Fruit fly (Drosophila melanogaster) whole organism, embryonic: Measurements from ENCODE around the gene CG14339.

Experiments
- Bgb ChIP-seq: fragments of 200-800 bp; sonication (Bioruptor generic); IDR thresholded peaks from 2 replicates; pipeline ENCODE4 v1.3.6; 2022; ENCODE audit warnings: missing biosample characterization, missing genetic modification characterization; ENCODE audit not compliant: partially characterized antibody
- CG12391 ChIP-seq: fragments of 200-800 bp; sonication (Bioruptor generic); optimal IDR thresholded peaks from 3 replicates; lab custom pipeline; 2018; ENCODE audit warnings: missing biosample characterization, mild to moderate bottlenecking, missing genetic modification characterization, moderate library complexity
- CG12659 ChIP-seq: fragments of 200-800 bp; sonication (Bioruptor generic); optimal IDR thresholded peaks from 3 replicates; lab custom pipeline; 2017; ENCODE audit warnings: mild to moderate bottlenecking, missing biosample characterization, missing genetic modification reagents, missing genetic modification characterization
- CG12744 ChIP-seq: fragments of 200-800 bp; sonication (Bioruptor generic); optimal IDR thresholded peaks from 2 replicates; lab custom pipeline; 2016; ENCODE audit warnings: missing biosample characterization, missing genetic modification characterization
- CG16779 ChIP-seq: fragments of 200-800 bp; sonication (Bioruptor generic); IDR thresholded peaks from 2 replicates; pipeline ENCODE4 v1.3.6; 2022; ENCODE audit warnings: missing biosample characterization, missing genetic modification characterization
- CG17328 ChIP-seq: fragments of 200-800 bp; sonication (Bioruptor generic); IDR thresholded peaks from 2 replicates; pipeline ENCODE4 v1.3.6; 2022; ENCODE audit warnings: missing biosample characterization, missing genetic modification characterization
- CG31388 ChIP-seq: fragments of 200-800 bp; sonication (Bioruptor generic); optimal IDR thresholded peaks from 2 replicates; lab custom pipeline; 2016; ENCODE audit warnings: missing biosample characterization, missing genetic modification characterization
- CG3163 ChIP-seq: fragments of 200-800 bp; sonication (Bioruptor generic); optimal IDR thresholded peaks from 3 replicates; lab custom pipeline; 2016; ENCODE audit warnings: missing biosample characterization, missing genetic modification characterization
- CG33557 ChIP-seq: fragments of 200-800 bp; sonication (Bioruptor generic); optimal IDR thresholded peaks from 2 replicates; lab custom pipeline; 2019; ENCODE audit warnings: missing biosample characterization, mild to moderate bottlenecking, missing genetic modification characterization, moderate library complexity
- CG7357 ChIP-seq: fragments of 200-800 bp; sonication (Bioruptor generic); IDR thresholded peaks from 3 replicates; pipeline ENCODE4 v1.3.6; 2022; ENCODE audit warnings: missing biosample characterization, missing genetic modification characterization
- CG8089 ChIP-seq: fragments of 200-800 bp; sonication (Bioruptor generic); optimal IDR thresholded peaks from 3 replicates; lab custom pipeline; 2016; ENCODE audit warnings: missing biosample characterization, missing genetic modification characterization
- CG8290 ChIP-seq, 3 experiments: fragments of 200-800 bp; sonication (Bioruptor generic); optimal IDR thresholded peaks; 2 replicates each; lab custom pipeline; 2016 to 2019; ENCODE audit warnings: missing biosample characterization in 3 of 3, missing genetic modification characterization in 3 of 3, mild to moderate bottlenecking in 2 of 3, moderate library complexity in 1 of 3
- CHES-1-like ChIP-seq: fragments of 200-800 bp; sonication (Bioruptor generic); optimal IDR thresholded peaks from 2 replicates; lab custom pipeline; 2016; ENCODE audit warnings: missing biosample characterization, missing genetic modification characterization
- D ChIP-seq, 2 experiments: fragments of 200-800 bp in 1 of 2; fragments of >200 bp in 1 of 2; sonication (Bioruptor generic) in 1 of 2; optimal IDR thresholded peaks; 2 replicates in 1 of 2; 3 replicates in 1 of 2; lab custom pipeline; 2017; ENCODE audit warnings: mild to moderate bottlenecking in 1 of 2, missing biosample characterization in 1 of 2, missing genetic modification characterization in 1 of 2, missing genetic modification reagents in 1 of 2
- Dad ChIP-seq: fragments of 200-800 bp; sonication (Bioruptor generic); optimal IDR thresholded peaks from 3 replicates; lab custom pipeline; 2016; ENCODE audit warnings: missing biosample characterization, missing genetic modification characterization
- Dek ChIP-seq: fragments of 200-800 bp; sonication (Bioruptor generic); optimal IDR thresholded peaks from 3 replicates; lab custom pipeline; 2019; ENCODE audit warnings: missing biosample characterization, mild to moderate bottlenecking, missing genetic modification characterization, moderate library complexity
- Dll ChIP-seq: fragments of 200-800 bp; sonication (Bioruptor generic); IDR thresholded peaks from 4 replicates; pipeline ENCODE4 v1.3.6; 2022; ENCODE audit warnings: missing biosample characterization, missing genetic modification characterization; ENCODE audit not compliant: partially characterized antibody
- Drgx ChIP-seq: fragments of 200-800 bp; sonication (Bioruptor generic); IDR thresholded peaks from 2 replicates; pipeline ENCODE4 v1.3.6; 2022; ENCODE audit warnings: missing biosample characterization, missing genetic modification characterization
- Fer3 ChIP-seq: fragments of 200-800 bp; sonication (Bioruptor generic); optimal IDR thresholded peaks from 2 replicates; lab custom pipeline; 2018; ENCODE audit warnings: missing biosample characterization, mild to moderate bottlenecking, missing genetic modification characterization, moderate library complexity
- Gug ChIP-seq: fragments of 200-800 bp; sonication (Bioruptor generic); IDR thresholded peaks from 4 replicates; pipeline ENCODE4 v1.3.6; 2022; ENCODE audit warnings: missing biosample characterization, missing genetic modification characterization
- H15 ChIP-seq: fragments of 200-800 bp; sonication (Bioruptor generic); IDR thresholded peaks from 3 replicates; pipeline ENCODE4 v1.3.6; 2022; ENCODE audit warnings: missing biosample characterization, missing genetic modification characterization
- H2.0 ChIP-seq: fragments of 200-800 bp; sonication (Bioruptor generic); IDR thresholded peaks from 2 replicates; pipeline ENCODE4 v1.3.6; 2022; ENCODE audit warnings: missing biosample characterization, missing genetic modification characterization
- Hr39 ChIP-seq: fragments of >200 bp; optimal IDR thresholded peaks from 2 replicates; lab custom pipeline; 2017
- Hr78 ChIP-seq, 2 experiments: fragments of 200-800 bp in 1 of 2; fragments of >200 bp in 1 of 2; sonication (Bioruptor generic) in 1 of 2; optimal IDR thresholded peaks; 2 replicates each; lab custom pipeline; 2017 to 2019; ENCODE audit warnings: missing biosample characterization in 2 of 2, missing genetic modification characterization in 2 of 2, mild to moderate bottlenecking in 1 of 2, moderate library complexity in 1 of 2
- Oaz ChIP-seq: fragments of 200-800 bp; sonication (Bioruptor generic); IDR thresholded peaks from 2 replicates; pipeline ENCODE4 v1.3.6; 2022; ENCODE audit warnings: missing biosample characterization, missing genetic modification characterization
- PHDP ChIP-seq: fragments of 200-800 bp; sonication (Bioruptor generic); optimal IDR thresholded peaks from 3 replicates; lab custom pipeline; 2018; ENCODE audit warnings: missing biosample characterization, mild to moderate bottlenecking, missing genetic modification characterization, moderate library complexity
- Scr ChIP-seq: fragments of 200-800 bp; sonication (Bioruptor generic); IDR thresholded peaks from 2 replicates; pipeline ENCODE4 v1.3.6; 2022; ENCODE audit warnings: missing biosample characterization, missing genetic modification characterization; ENCODE audit not compliant: partially characterized antibody
- Sry-β ChIP-seq: fragments of 200-800 bp; sonication (Bioruptor generic); optimal IDR thresholded peaks from 2 replicates; lab custom pipeline; 2018; ENCODE audit warnings: missing biosample characterization, mild to moderate bottlenecking, missing genetic modification characterization, moderate library complexity
- cas ChIP-seq: fragments of 200-800 bp; sonication (Bioruptor generic); IDR thresholded peaks from 2 replicates; pipeline ENCODE4 v1.3.6; 2022; ENCODE audit warnings: missing biosample characterization, missing genetic modification characterization
- chif ChIP-seq, 2 experiments: fragments of 200-800 bp; sonication (Bioruptor generic); optimal IDR thresholded peaks; 3 replicates each; lab custom pipeline; 2016; ENCODE audit warnings: missing biosample characterization in 2 of 2, missing genetic modification characterization in 2 of 2
- ci ChIP-seq: fragments of 200-800 bp; sonication (Bioruptor generic); IDR thresholded peaks from 3 replicates; pipeline ENCODE4 v1.3.6; 2022; ENCODE audit warnings: missing biosample characterization, missing genetic modification characterization
- grau ChIP-seq: fragments of 200-800 bp; optimal IDR thresholded peaks from 3 replicates; lab custom pipeline; 2019; ENCODE audit warnings: missing biosample characterization, mild to moderate bottlenecking, missing genetic modification characterization, moderate library complexity
- hth ChIP-seq: fragments of >200 bp; optimal IDR thresholded peaks from 2 replicates; lab custom pipeline; 2017; ENCODE audit warnings: inconsistent platforms
- insv ChIP-seq, 2 experiments: fragments of 200-800 bp; sonication (Bioruptor generic); optimal IDR thresholded peaks; 3 replicates each; lab custom pipeline; 2016 to 2018; ENCODE audit warnings: missing biosample characterization in 2 of 2, missing genetic modification characterization in 2 of 2
- kah ChIP-seq: fragments of 200-800 bp; sonication (Bioruptor generic); optimal IDR thresholded peaks from 2 replicates; lab custom pipeline; 2018; ENCODE audit warnings: missing biosample characterization, mild to moderate bottlenecking, missing genetic modification characterization
- lilli ChIP-seq: fragments of 200-800 bp; sonication (Bioruptor generic); optimal IDR thresholded peaks from 3 replicates; lab custom pipeline; 2016; ENCODE audit warnings: missing biosample characterization, missing genetic modification characterization
- nerfin-2 ChIP-seq: fragments of 200-800 bp; sonication (Bioruptor generic); IDR thresholded peaks from 2 replicates; pipeline ENCODE4 v1.3.6; 2022; ENCODE audit warnings: missing biosample characterization, missing genetic modification characterization; ENCODE audit not compliant: partially characterized antibody
- pros ChIP-seq: fragments of 200-800 bp; sonication (Bioruptor generic); optimal IDR thresholded peaks from 3 replicates; lab custom pipeline; 2019; ENCODE audit warnings: missing biosample characterization, mild to moderate bottlenecking, missing genetic modification characterization, moderate library complexity
- row ChIP-seq: fragments of 200-800 bp; sonication (Bioruptor generic); IDR thresholded peaks from 3 replicates; pipeline ENCODE4 v1.3.6; 2022; ENCODE audit warnings: missing biosample characterization, missing genetic modification characterization
- slou ChIP-seq: fragments of 200-800 bp; sonication (Bioruptor generic); optimal IDR thresholded peaks from 3 replicates; lab custom pipeline; 2016; ENCODE audit warnings: missing biosample characterization, missing genetic modification characterization
- sob ChIP-seq: fragments of 200-800 bp; sonication (Bioruptor generic); IDR thresholded peaks from 2 replicates; pipeline ENCODE4 v1.3.6; 2022; ENCODE audit warnings: missing biosample characterization, missing genetic modification characterization
- toy ChIP-seq: fragments of 200-800 bp; sonication (Bioruptor generic); IDR thresholded peaks from 2 replicates; pipeline ENCODE4 v1.3.6; 2022; ENCODE audit warnings: missing biosample characterization, missing genetic modification characterization
- ttk ChIP-seq: fragments of 200-800 bp; sonication (Bioruptor generic); IDR thresholded peaks from 2 replicates; pipeline ENCODE4 v2.1.2; 2022; ENCODE audit warnings: missing biosample characterization, missing genetic modification characterization
- unc-4 ChIP-seq: fragments of 200-800 bp; sonication (Bioruptor generic); IDR thresholded peaks from 2 replicates; pipeline ENCODE4 v1.3.6; 2022; ENCODE audit warnings: missing biosample characterization, missing genetic modification characterization; ENCODE audit not compliant: partially characterized antibody
- vfl ChIP-seq: fragments of 200-800 bp; sonication (Bioruptor generic); optimal IDR thresholded peaks from 2 replicates; lab custom pipeline; 2016; ENCODE audit warnings: missing biosample characterization, missing genetic modification characterization
- vnd ChIP-seq: fragments of 200-800 bp; sonication (Bioruptor generic); IDR thresholded peaks from 3 replicates; pipeline ENCODE4 v1.3.6; 2022; ENCODE audit warnings: missing biosample characterization, missing genetic modification characterization; ENCODE audit not compliant: partially characterized antibody

Gene CG14339

DNA sequence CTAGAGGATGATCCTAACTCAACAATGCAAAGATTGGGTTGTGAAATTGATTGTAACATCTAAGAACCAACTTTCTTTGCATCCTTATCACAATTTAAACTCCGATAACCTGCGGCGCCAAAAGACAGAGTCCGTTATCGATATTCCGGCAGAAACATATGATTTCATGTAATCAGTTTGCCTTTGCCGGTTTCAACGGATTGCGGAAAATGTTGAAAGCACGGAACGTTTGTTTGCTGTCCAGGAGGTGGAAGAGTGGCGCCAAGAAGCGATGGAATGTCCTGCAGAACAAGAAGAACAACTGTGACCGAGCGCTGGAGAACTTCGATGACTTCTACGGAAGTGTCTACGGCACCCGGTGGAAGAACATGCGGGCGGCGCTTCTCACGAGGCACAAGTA is 39.3 kb downstream of the CG14339 start (continued):
- TF ChIP-seq H2.0 (GFP tag; lab: Robert Waterston, UW) (no peak), Gug (GFP tag; lab: Robert Waterston, UW) (no peak), Bgb (GFP tag; lab: Robert Waterston, UW) (peak; percentile 43; the same call in 1 of the 2 replicates), toy (GFP tag; lab: Robert Waterston, UW) (no peak), pros (GFP tag; lab: Kevin White, UChicago) (no peak), Hr78 (GFP tag; optimal IDR thresholded peaks at IDR 0.05; lab: Kevin White, UChicago) (no peak), D (optimal IDR thresholded peaks at IDR 0.05; lab: Kevin White, UChicago) (no peak), D (GFP tag; optimal IDR thresholded peaks at IDR 0.05; lab: Kevin White, UChicago) (no peak), CG33557 (GFP tag; lab: Kevin White, UChicago) (no peak), grau (tag; lab: Kevin White, UChicago) (no peak), H15 (no peak), chif (GFP tag; optimal IDR thresholded peaks at IDR 0.05; lab: Kevin White, UChicago) (no peak), CHES-1-like (GFP tag; lab: Kevin White, UChicago) (no peak), CG16779 (GFP tag; lab: Robert Waterston, UW) (no peak), row (GFP tag; lab: Robert Waterston, UW) (no peak), cas (GFP tag; lab: Robert Waterston, UW) (no peak), vfl (GFP tag; lab: Kevin White, UChicago) (no peak), CG12391 (tag; lab: Kevin White, UChicago) (no peak), CG8089 (GFP tag; lab: Kevin White, UChicago) (no peak), CG31388 (GFP tag; lab: Kevin White, UChicago) (no peak), unc-4 (peak; percentile 64), PHDP (tag; lab: Kevin White, UChicago) (no peak), sob (GFP tag; lab: Robert Waterston, UW) (no peak), CG12659 (GFP tag; lab: Kevin White, UChicago) (no peak), CG17328 (GFP tag; lab: Robert Waterston, UW) (no peak), Oaz (GFP tag; lab: Robert Waterston, UW) (no peak), CG8290 (GFP tag; optimal IDR thresholded peaks at IDR 0.05; lab: Kevin White, UChicago) (no peak), CG8290 (tag; optimal IDR thresholded peaks at IDR 0.05; lab: Kevin White, UChicago) (no peak), Drgx (GFP tag; lab: Robert Waterston, UW) (no peak), lilli (GFP tag; lab: Kevin White, UChicago) (no peak), insv (GFP tag; optimal IDR thresholded peaks at IDR 0.05; lab: Kevin White, UChicago) (no peak), slou (no peak), Dll (GFP tag; lab: Robert Waterston, UW) (peak; percentile 72), Scr (GFP tag; lab: Robert Waterston, UW) (peak; percentile 58), hth (lab: Kevin White, UChicago) (no peak), CG7357 (GFP tag; lab: Robert Waterston, UW) (no peak), CG3163 (no peak), nerfin-2 (GFP tag; lab: Robert Waterston, UW) (peak; percentile 74; the same call in 1 of the 2 replicates), Sry-β (GFP tag; lab: Kevin White, UChicago) (no peak), Dad (GFP tag; lab: Kevin White, UChicago) (no peak), ttk (no peak), Dek (tag; lab: Kevin White, UChicago) (no peak), Hr39 (no peak), ci (GFP tag; lab: Robert Waterston, UW) (no peak), CG12744 (GFP tag; lab: Kevin White, UChicago) (no peak), vnd (peak; percentile 46; the same call in 1 of the 3 replicates), Fer3 (tag; lab: Kevin White, UChicago) (no peak), kah (GFP tag; lab: Kevin White, UChicago) (no peak)
